Fruit fly (Drosophila melanogaster): ENCODE data around the gene YL-1.
A peak's percentile ranks its signal among the peaks of the same experiment; 100 is the strongest.

dm6 chr2L:10989162-10989561 lies 18.9 kb downstream of the YL-1 start, which contains the start of gene TTLL4A:
- TF ChIP-seq pad (GFP tag; optimal IDR thresholded peaks at IDR 0.05) (peak; percentile 25), Clk (GFP tag; optimal IDR thresholded peaks at IDR 0.05) (no peak), cic (GFP tag; optimal IDR thresholded peaks at IDR 0.05) (no peak), Hr96 (GFP tag; optimal IDR thresholded peaks at IDR 0.05) (no peak), CG7045 (GFP tag; optimal IDR thresholded peaks at IDR 0.05) (no peak), Mnt (GFP tag; optimal IDR thresholded peaks at IDR 0.05) (peak; percentile 92), CG14711 (tag; optimal IDR thresholded peaks at IDR 0.05) (peak; percentile 2), kay (GFP tag; ENCODE audit: borderline replicate concordance) (peak; percentile 38)
